Fruit fly (Drosophila melanogaster) whole organism, embryonic: ENCODE data around the gene numb.

Experiments
- Antp ChIP-seq: fragments of 200-800 bp; sonication (Bioruptor generic); optimal IDR thresholded peaks from 3 replicates; lab custom pipeline; 2016; ENCODE audit warnings: missing biosample characterization, missing genetic modification characterization
- BtbVII ChIP-seq: fragments of 200-800 bp; sonication (Bioruptor generic); optimal IDR thresholded peaks from 3 replicates; lab custom pipeline; 2017; ENCODE audit warnings: missing biosample characterization, mild to moderate bottlenecking, missing genetic modification characterization
- CG10267 ChIP-seq: fragments of 200-800 bp; sonication (Bioruptor generic); optimal IDR thresholded peaks from 2 replicates; lab custom pipeline; 2018; ENCODE audit warnings: missing biosample characterization, mild to moderate bottlenecking, missing genetic modification characterization, moderate library complexity
- CG11398 ChIP-seq: fragments of 200-800 bp; sonication (Bioruptor generic); optimal IDR thresholded peaks from 2 replicates; lab custom pipeline; 2016; ENCODE audit warnings: missing biosample characterization, missing genetic modification characterization
- CG12219 ChIP-seq: fragments of 200-800 bp; sonication (Bioruptor generic); optimal IDR thresholded peaks from 3 replicates; lab custom pipeline; 2018; ENCODE audit warnings: missing biosample characterization, mild to moderate bottlenecking, missing genetic modification characterization
- CG12236 ChIP-seq: fragments of 200-800 bp; sonication (Bioruptor generic); optimal IDR thresholded peaks from 2 replicates; lab custom pipeline; 2016; ENCODE audit warnings: missing biosample characterization, missing genetic modification characterization
- CG12299 ChIP-seq: fragments of 200-800 bp; sonication (Bioruptor generic); optimal IDR thresholded peaks from 2 replicates; lab custom pipeline; 2018; ENCODE audit warnings: missing biosample characterization, mild to moderate bottlenecking, missing genetic modification characterization
- CG13624 ChIP-seq: fragments of 200-800 bp; sonication (Bioruptor generic); optimal IDR thresholded peaks from 2 replicates; lab custom pipeline; 2016; ENCODE audit warnings: missing biosample characterization, missing genetic modification characterization
- CG16815 ChIP-seq: fragments of 200-800 bp; sonication (Bioruptor generic); optimal IDR thresholded peaks from 3 replicates; lab custom pipeline; 2017; ENCODE audit warnings: missing biosample characterization, mild to moderate bottlenecking, missing genetic modification characterization
- CG1792 ChIP-seq: fragments of 200-800 bp; sonication (Bioruptor generic); optimal IDR thresholded peaks from 2 replicates; lab custom pipeline; 2016; ENCODE audit warnings: missing biosample characterization, missing genetic modification characterization
- CG2199 ChIP-seq: fragments of 200-800 bp; sonication (Bioruptor generic); IDR thresholded peaks from 3 replicates; pipeline ENCODE4 v1.3.6; 2022; ENCODE audit warnings: missing biosample characterization, missing genetic modification characterization
- CG2889 ChIP-seq: fragments of 200-800 bp; sonication (Bioruptor generic); IDR thresholded peaks from 3 replicates; pipeline ENCODE4 v1.3.6; 2022; ENCODE audit warnings: missing biosample characterization, missing genetic modification characterization
- CG4282 ChIP-seq: fragments of 200-800 bp; sonication (Bioruptor generic); optimal IDR thresholded peaks from 2 replicates; lab custom pipeline; 2016; ENCODE audit warnings: missing biosample characterization, missing genetic modification characterization
- CG4617 ChIP-seq: fragments of 200-800 bp; sonication (Bioruptor generic); optimal IDR thresholded peaks from 3 replicates; lab custom pipeline; 2016; ENCODE audit warnings: missing biosample characterization, missing genetic modification characterization, borderline replicate concordance
- CG6689 ChIP-seq: fragments of 200-800 bp; sonication (Bioruptor generic); IDR thresholded peaks from 2 replicates; pipeline ENCODE4 v1.3.6; 2022; ENCODE audit warnings: missing biosample characterization, missing genetic modification characterization
- CG7839 ChIP-seq: fragments of 200-800 bp; sonication (Bioruptor generic); optimal IDR thresholded peaks from 3 replicates; lab custom pipeline; 2018; ENCODE audit warnings: missing biosample characterization, mild to moderate bottlenecking, missing genetic modification characterization, moderate library complexity
- CG8089 ChIP-seq: fragments of 200-800 bp; sonication (Bioruptor generic); optimal IDR thresholded peaks from 3 replicates; lab custom pipeline; 2016; ENCODE audit warnings: missing biosample characterization, missing genetic modification characterization
- CG8281 ChIP-seq: fragments of 200-800 bp; sonication (Bioruptor generic); optimal IDR thresholded peaks from 2 replicates; lab custom pipeline; 2018; ENCODE audit warnings: missing biosample characterization, mild to moderate bottlenecking, missing genetic modification characterization, moderate library complexity
- CG9609 ChIP-seq: fragments of 200-800 bp; sonication (Bioruptor generic); optimal IDR thresholded peaks from 3 replicates; lab custom pipeline; 2016; ENCODE audit warnings: missing biosample characterization, missing genetic modification characterization
- Dll ChIP-seq: fragments of 200-800 bp; sonication (Bioruptor generic); IDR thresholded peaks from 4 replicates; pipeline ENCODE4 v1.3.6; 2022; ENCODE audit warnings: missing biosample characterization, missing genetic modification characterization; ENCODE audit not compliant: partially characterized antibody
- E2f2 ChIP-seq: fragments of 200-800 bp; sonication (Bioruptor generic); IDR thresholded peaks from 2 replicates; pipeline ENCODE4 v1.3.6; 2022; ENCODE audit warnings: missing biosample characterization, missing genetic modification characterization
- Gsc ChIP-seq: fragments of 200-800 bp; sonication (Bioruptor generic); IDR thresholded peaks from 2 replicates; pipeline ENCODE4 v1.3.6; 2022; ENCODE audit warnings: missing biosample characterization, missing genetic modification characterization
- H2.0 ChIP-seq: fragments of 200-800 bp; sonication (Bioruptor generic); IDR thresholded peaks from 2 replicates; pipeline ENCODE4 v1.3.6; 2022; ENCODE audit warnings: missing biosample characterization, missing genetic modification characterization
- HLHmδ ChIP-seq: fragments of 200-800 bp; sonication (Bioruptor generic); optimal IDR thresholded peaks from 2 replicates; lab custom pipeline; 2018; ENCODE audit warnings: missing biosample characterization, mild to moderate bottlenecking, missing genetic modification characterization, moderate library complexity
- MBD-R2 ChIP-seq: fragments of 200-800 bp; sonication (Bioruptor generic); IDR thresholded peaks from 2 replicates; pipeline ENCODE4 v1.3.6; 2022; ENCODE audit warnings: missing biosample characterization, missing genetic modification characterization
- Nf-YC ChIP-seq: fragments of 200-800 bp; optimal IDR thresholded peaks from 3 replicates; lab custom pipeline; 2019; ENCODE audit warnings: missing biosample characterization, mild to moderate bottlenecking, missing genetic modification characterization, moderate library complexity
- Ravus ChIP-seq: fragments of 200-800 bp; sonication (Bioruptor generic); IDR thresholded peaks from 2 replicates; pipeline ENCODE4 v1.3.6; 2022; ENCODE audit warnings: missing biosample characterization, missing genetic modification characterization
- Stat92E ChIP-seq, 3 experiments: fragments of >200 bp in 2 of 3; fragments of 200-800 bp in 1 of 3; sonication (Bioruptor generic) in 1 of 3; optimal IDR thresholded peaks; 2 replicates each; lab custom pipeline; 2017 to 2019; ENCODE audit warnings: missing biosample characterization in 3 of 3, missing genetic modification characterization in 3 of 3, mild to moderate bottlenecking in 1 of 3, moderate library complexity in 1 of 3
- TFAM ChIP-seq: fragments of 200-800 bp; sonication (Bioruptor generic); optimal IDR thresholded peaks from 2 replicates; lab custom pipeline; 2017; ENCODE audit warnings: missing biosample characterization, missing genetic modification characterization, inconsistent platforms
- amos ChIP-seq: fragments of 200-800 bp; sonication (Bioruptor generic); IDR thresholded peaks from 2 replicates; pipeline ENCODE4 v1.3.6; 2022; ENCODE audit warnings: missing biosample characterization, missing genetic modification characterization; ENCODE audit not compliant: partially characterized antibody
- bbx ChIP-seq: fragments of 200-800 bp; sonication (Bioruptor generic); IDR thresholded peaks from 2 replicates; pipeline ENCODE4 v1.3.6; 2022; ENCODE audit warnings: missing biosample characterization, missing genetic modification characterization; ENCODE audit not compliant: partially characterized antibody
- crol ChIP-seq: fragments of 200-800 bp; sonication (Bioruptor generic); IDR thresholded peaks from 2 replicates; pipeline ENCODE4 v1.3.6; 2022; ENCODE audit warnings: missing biosample characterization, missing genetic modification characterization
- crp ChIP-seq, 2 experiments: fragments of 200-800 bp; sonication (Bioruptor generic); optimal IDR thresholded peaks; 2 replicates in 1 of 2; 3 replicates in 1 of 2; lab custom pipeline; 2017; ENCODE audit warnings: missing biosample characterization in 2 of 2, missing genetic modification characterization in 2 of 2, mild to moderate bottlenecking in 1 of 2, moderate library complexity in 1 of 2
- dpn ChIP-seq, 2 experiments: fragments of 200-800 bp; sonication (Bioruptor generic); optimal IDR thresholded peaks; 3 replicates each; lab custom pipeline; 2016; ENCODE audit warnings: missing biosample characterization in 2 of 2, missing genetic modification characterization in 2 of 2
- exex ChIP-seq: fragments of 200-800 bp; sonication (Bioruptor generic); optimal IDR thresholded peaks from 4 replicates; lab custom pipeline; 2018; ENCODE audit warnings: missing biosample characterization, mild to moderate bottlenecking, missing genetic modification characterization, moderate library complexity
- gem ChIP-seq: fragments of 200-800 bp; sonication (Bioruptor generic); optimal IDR thresholded peaks from 2 replicates; lab custom pipeline; 2019; ENCODE audit warnings: missing biosample characterization, mild to moderate bottlenecking, missing genetic modification characterization, moderate library complexity
- nom ChIP-seq: fragments of 200-800 bp; sonication (Bioruptor generic); optimal IDR thresholded peaks from 2 replicates; lab custom pipeline; 2017; ENCODE audit warnings: missing biosample characterization, missing genetic modification characterization, mild to moderate bottlenecking, moderate library complexity, missing genetic modification reagents
- oc ChIP-seq: fragments of 200-800 bp; sonication (Bioruptor generic); optimal IDR thresholded peaks from 2 replicates; lab custom pipeline; 2018; ENCODE audit warnings: missing biosample characterization, mild to moderate bottlenecking, missing genetic modification characterization, moderate library complexity
- pb ChIP-seq: fragments of 200-800 bp; sonication (Bioruptor generic); optimal IDR thresholded peaks from 3 replicates; lab custom pipeline; 2016; ENCODE audit warnings: missing biosample characterization, missing genetic modification characterization
- pfk ChIP-seq: fragments of 200-800 bp; sonication (Bioruptor generic); optimal IDR thresholded peaks from 2 replicates; lab custom pipeline; 2018; ENCODE audit warnings: missing biosample characterization, mild to moderate bottlenecking, missing genetic modification characterization, moderate library complexity
- pros ChIP-seq: fragments of 200-800 bp; sonication (Bioruptor generic); optimal IDR thresholded peaks from 3 replicates; lab custom pipeline; 2019; ENCODE audit warnings: missing biosample characterization, mild to moderate bottlenecking, missing genetic modification characterization, moderate library complexity
- pum ChIP-seq: fragments of 200-800 bp; sonication (Bioruptor generic); optimal IDR thresholded peaks from 2 replicates; lab custom pipeline; 2016; ENCODE audit warnings: missing biosample characterization, missing genetic modification characterization
- sens ChIP-seq: fragments of 200-800 bp; sonication (Bioruptor generic); peaks from one replicate; lab custom pipeline; 2016; ENCODE audit warnings: missing biosample characterization, missing genetic modification characterization
- slou ChIP-seq: fragments of 200-800 bp; sonication (Bioruptor generic); optimal IDR thresholded peaks from 3 replicates; lab custom pipeline; 2016; ENCODE audit warnings: missing biosample characterization, missing genetic modification characterization
- ssp ChIP-seq: fragments of 200-800 bp; sonication (Bioruptor generic); IDR thresholded peaks from 2 replicates; pipeline ENCODE4 v1.3.6; 2022; ENCODE audit warnings: missing biosample characterization, missing genetic modification characterization
- sug ChIP-seq: fragments of 200-800 bp; optimal IDR thresholded peaks from 2 replicates; lab custom pipeline; 2019; ENCODE audit warnings: missing biosample characterization, mild to moderate bottlenecking, missing genetic modification characterization, moderate library complexity
- tgo ChIP-seq: fragments of 200-800 bp; sonication (Bioruptor generic); IDR thresholded peaks from 3 replicates; pipeline ENCODE4 v1.3.6; 2022; ENCODE audit warnings: missing biosample characterization, missing genetic modification characterization
- tx ChIP-seq: fragments of 200-800 bp; sonication (Bioruptor generic); optimal IDR thresholded peaks from 2 replicates; lab custom pipeline; 2016; ENCODE audit warnings: missing biosample characterization, missing genetic modification characterization
- vfl ChIP-seq: fragments of 200-800 bp; sonication (Bioruptor generic); optimal IDR thresholded peaks from 2 replicates; lab custom pipeline; 2016; ENCODE audit warnings: missing biosample characterization, missing genetic modification characterization

The numb gene

DNA sequence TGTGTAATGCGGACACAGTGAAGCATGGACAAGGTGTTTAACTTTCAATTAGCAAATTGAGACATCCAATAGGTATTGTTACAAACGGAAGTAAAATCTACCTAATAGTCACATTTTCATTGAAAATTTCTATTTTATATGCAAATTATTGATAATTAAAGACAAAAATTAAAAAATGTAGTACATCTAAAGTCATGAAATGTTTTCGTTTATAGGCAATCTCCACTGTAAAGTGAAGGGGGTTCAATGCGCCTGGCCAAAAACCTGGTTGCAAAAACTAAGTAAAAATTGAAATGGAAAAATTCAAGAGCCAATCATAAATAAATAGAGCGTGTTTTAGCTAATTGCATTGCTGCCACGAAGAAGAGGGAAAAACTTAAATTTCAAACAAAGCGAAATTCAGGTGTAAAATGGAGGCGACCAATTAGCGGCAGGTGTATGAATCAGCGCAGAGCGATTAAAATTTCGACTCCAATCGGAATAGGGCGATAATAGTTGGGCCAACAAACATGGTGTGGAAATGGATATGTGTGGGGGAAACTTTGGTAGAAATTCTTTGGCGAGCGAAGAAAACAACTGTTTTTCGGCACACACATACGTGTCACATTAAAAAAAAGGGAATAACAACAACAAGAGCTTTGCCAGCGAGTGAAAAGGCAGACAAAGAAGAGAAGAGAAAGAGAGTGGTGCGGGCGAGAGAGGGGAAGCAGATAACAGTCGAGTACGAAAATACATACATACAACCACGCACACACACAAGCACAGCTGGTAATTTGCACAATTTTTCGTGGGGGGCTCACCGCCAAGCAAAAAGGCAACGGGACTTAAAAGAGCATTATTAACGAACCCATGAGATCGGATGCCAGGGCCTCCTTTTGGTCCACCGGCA, 56.4 kb downstream of the numb start (continued):
- no peak for TF ChIP-seq tx (GFP tag; lab: Kevin White, UChicago)
- TF ChIP-seq CG1792 (GFP tag; lab: Kevin White, UChicago): no peak
- peak; percentile 83 for TF ChIP-seq Nf-YC (tag; lab: Kevin White, UChicago)
- TF ChIP-seq ssp: no peak
- no peak for TF ChIP-seq CG12219
- TF ChIP-seq Dll (GFP tag; lab: Robert Waterston, UW): no peak
- no peak for TF ChIP-seq TFAM (GFP tag; lab: Kevin White, UChicago)
- no peak for TF ChIP-seq CG4282 (GFP tag; lab: Kevin White, UChicago)
- TF ChIP-seq dpn (GFP tag; optimal IDR thresholded peaks at IDR 0.05; lab: Kevin White, UChicago): peak; percentile 2 to 33
- no peak for TF ChIP-seq CG13624 (GFP tag; lab: Kevin White, UChicago)
- TF ChIP-seq pros: no peak
- TF ChIP-seq Gsc (GFP tag; lab: Robert Waterston, UW): no peak
- no peak for TF ChIP-seq slou (GFP tag; lab: Kevin White, UChicago)
- TF ChIP-seq bbx (GFP tag; lab: Robert Waterston, UW): peak; percentile 16; the same call in 1 of the 2 replicates
- peak; percentile 49 for TF ChIP-seq CG6689 (GFP tag; lab: Robert Waterston, UW)
- peak; percentile 25 for TF ChIP-seq CG12299 (tag; lab: Kevin White, UChicago)
- peak; percentile 78 for TF ChIP-seq exex
- peak; percentile 64 for TF ChIP-seq CG7839 (tag; lab: Kevin White, UChicago)
- no peak for TF ChIP-seq E2f2 (GFP tag; lab: Robert Waterston, UW)
- no peak for TF ChIP-seq MBD-R2 (GFP tag; lab: Robert Waterston, UW)
- TF ChIP-seq CG2889 (GFP tag; lab: Robert Waterston, UW): no peak
- peak; percentile 19 for TF ChIP-seq CG10267
- peak; percentile 67 for TF ChIP-seq tgo (GFP tag; lab: Robert Waterston, UW)
- no peak for TF ChIP-seq oc (tag; lab: Kevin White, UChicago)
- TF ChIP-seq CG11398 (GFP tag; lab: Kevin White, UChicago): no peak
- no peak for TF ChIP-seq CG4617 (GFP tag; lab: Kevin White, UChicago)
- TF ChIP-seq crol (GFP tag; lab: Robert Waterston, UW): peak; percentile 96
- TF ChIP-seq HLHmδ (GFP tag; lab: Kevin White, UChicago): no peak
- TF ChIP-seq pfk (GFP tag; lab: Kevin White, UChicago): no peak
- peak; percentile 43 for TF ChIP-seq BtbVII (GFP tag; lab: Kevin White, UChicago)
- peak; percentile 33 for TF ChIP-seq sug
- no peak for TF ChIP-seq CG8089
- TF ChIP-seq Antp (GFP tag; lab: Kevin White, UChicago): no peak
- TF ChIP-seq CG16815 (GFP tag; lab: Kevin White, UChicago): no peak
- TF ChIP-seq Ravus (GFP tag; lab: Robert Waterston, UW): no peak
- TF ChIP-seq crp (GFP tag; optimal IDR thresholded peaks at IDR 0.05; lab: Kevin White, UChicago): no peak
- TF ChIP-seq gem: peak; percentile 48
- no peak for TF ChIP-seq CG8281
- no peak for TF ChIP-seq CG2199 (GFP tag; lab: Robert Waterston, UW)
- TF ChIP-seq amos (GFP tag; lab: Robert Waterston, UW): no peak
- no peak for TF ChIP-seq CG9609 (GFP tag; lab: Kevin White, UChicago)
- TF ChIP-seq sens (GFP tag; lab: Kevin White, UChicago): peak; percentile 77
- TF ChIP-seq H2.0 (GFP tag; lab: Robert Waterston, UW): 0 out of 2 replicates have a peak, but pooled peaks have one; percentile 15
- TF ChIP-seq pb (GFP tag; lab: Kevin White, UChicago): no peak
- no peak for TF ChIP-seq vfl (GFP tag; lab: Kevin White, UChicago)
- TF ChIP-seq pum (GFP tag; lab: Kevin White, UChicago): no peak
- no peak for TF ChIP-seq Stat92E (GFP tag; optimal IDR thresholded peaks at IDR 0.05; lab: Kevin White, UChicago)
- TF ChIP-seq nom (GFP tag; lab: Kevin White, UChicago): no peak
- TF ChIP-seq CG12236 (GFP tag; lab: Kevin White, UChicago): no peak
